Worm (Caenorhabditis elegans): ENCODE measurements around the gene skp-1.

DNA sequence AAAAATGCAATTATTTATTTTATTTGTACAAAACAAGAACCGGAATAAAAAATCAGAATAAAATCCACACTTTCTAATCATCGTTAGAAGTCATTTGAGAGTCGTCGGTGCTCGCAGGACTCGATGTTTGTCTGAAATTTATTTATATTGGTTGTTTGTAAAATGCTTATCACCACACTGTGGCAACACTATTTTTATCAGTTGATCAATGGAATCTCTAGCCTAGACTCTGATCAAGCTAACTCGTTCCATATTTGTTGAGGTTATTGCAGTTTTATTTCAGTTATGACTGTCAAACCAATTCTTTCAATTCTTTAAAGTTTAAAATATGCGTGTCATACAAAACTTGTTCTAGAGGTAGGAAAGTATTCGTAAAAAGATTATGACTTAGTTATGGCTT, 40.8 kb upstream of the skp-1 start, which contains the start of gene dhs-20:
- no peak for TF ChIP-seq ama-1 (optimal IDR thresholded peaks at IDR 0.05)
- TF ChIP-seq flt-1 (GFP tag; IDR thresholded peaks at IDR 0.05), result no peak
- TF ChIP-seq aly-1 (tag; optimal IDR thresholded peaks at IDR 0.05), result no peak
- TF ChIP-seq hnd-1 (tag; optimal IDR thresholded peaks at IDR 0.05), result no peak
